Worm (Caenorhabditis elegans) whole organism, late embryonic: ENCODE data around the gene T27A1.2.

Experiments
- ceh-31 ChIP-seq: sonication (generic microtip); optimal IDR thresholded peaks from 2 replicates; lab custom pipeline; 2016; ENCODE audit warnings: missing genetic modification characterization, missing compliant biosample characterization
- elt-4 ChIP-seq: sonication (generic microtip); optimal IDR thresholded peaks from 2 replicates; lab custom pipeline; 2016; ENCODE audit warnings: missing genetic modification characterization, missing compliant biosample characterization
- npax-4 ChIP-seq: sonication (generic microtip); optimal IDR thresholded peaks from 2 replicates; lab custom pipeline; 2016; ENCODE audit warnings: missing genetic modification characterization, missing compliant biosample characterization
- pqm-1 ChIP-seq: sonication (generic microtip); optimal IDR thresholded peaks from 2 replicates; lab custom pipeline; 2016; ENCODE audit warnings: missing genetic modification characterization, missing compliant biosample characterization

ce11 chrII:582649-583048 lies 46.0 kb upstream of the T27A1.2 start, which contains the start of gene fbxb-14:
- TF ChIP-seq npax-4 (tag; lab: Kevin White, UChicago): no peak
- TF ChIP-seq elt-4: no peak
- no peak for TF ChIP-seq ceh-31 (tag; lab: Kevin White, UChicago)
- TF ChIP-seq pqm-1 (tag; lab: Kevin White, UChicago): no peak
